Worm (Caenorhabditis elegans) whole organism, early embryonic: ENCODE data around the gene srlf-32.

ENCODE experiments used
- F13C5.2 ChIP-seq: sonication (generic microtip); optimal IDR thresholded peaks from 2 replicates; lab custom pipeline; 2017; ENCODE audit warnings: mild to moderate bottlenecking, missing genetic modification characterization, inconsistent platforms, missing compliant biosample characterization
- aly-1 ChIP-seq: sonication (generic microtip); optimal IDR thresholded peaks from 2 replicates; lab custom pipeline; 2016; ENCODE audit warnings: missing genetic modification characterization, missing compliant biosample characterization
- ama-1 ChIP-seq: fragments of 150-350 bp; optimal IDR thresholded peaks from 2 replicates; lab custom pipeline; 2014
- ceh-13 ChIP-seq: fragments of 200-800 bp; sonication (Bioruptor generic); optimal IDR thresholded peaks from 2 replicates; lab custom pipeline; 2018; ENCODE audit warnings: mild to moderate bottlenecking, missing genetic modification characterization, missing compliant biosample characterization
- ceh-36 ChIP-seq: sonication (generic microtip); optimal IDR thresholded peaks from 2 replicates; lab custom pipeline; 2016; ENCODE audit warnings: missing genetic modification characterization, inconsistent platforms, missing compliant biosample characterization
- ets-7 ChIP-seq: sonication (generic microtip); optimal IDR thresholded peaks from 2 replicates; lab custom pipeline; 2016; ENCODE audit warnings: missing genotype, missing genetic modification characterization, missing compliant biosample characterization
- flt-1 ChIP-seq: fragments of 200-800 bp; sonication (Bioruptor generic); IDR thresholded peaks from 2 replicates; pipeline ENCODE4 v1.3.6; 2022; ENCODE audit warnings: missing genetic modification characterization, missing compliant biosample characterization
- hmbx-1 ChIP-seq: sonication (generic microtip); optimal IDR thresholded peaks from 2 replicates; lab custom pipeline; 2016; ENCODE audit warnings: mild to moderate bottlenecking, missing genetic modification characterization, missing compliant biosample characterization
- hnd-1 ChIP-seq: sonication (generic microtip); optimal IDR thresholded peaks from 2 replicates; lab custom pipeline; 2016; ENCODE audit warnings: missing genetic modification characterization, missing compliant biosample characterization
- pes-1 ChIP-seq: fragments of 200-800 bp; sonication (Bioruptor generic); IDR thresholded peaks from 2 replicates; pipeline ENCODE4 v1.3.6; 2022; ENCODE audit warnings: missing genetic modification reagents, missing genetic modification characterization, missing compliant biosample characterization
- sea-1 ChIP-seq: fragments of 200-800 bp; sonication (Bioruptor generic); conservative IDR thresholded peaks from 2 replicates; pipeline ENCODE4 v1.3.6; 2022; ENCODE audit warnings: missing genetic modification characterization, missing compliant biosample characterization
- tbx-11 ChIP-seq: fragments of 200-800 bp; sonication (Bioruptor generic); IDR thresholded peaks from 2 replicates; pipeline ENCODE4 v1.3.6; 2022; ENCODE audit warnings: missing genetic modification characterization, missing compliant biosample characterization
- tbx-37 ChIP-seq: fragments of 200-800 bp; sonication (Bioruptor generic); conservative IDR thresholded peaks from 2 replicates; pipeline ENCODE4 v1.3.6; 2022; ENCODE audit warnings: missing genetic modification reagents, missing genetic modification characterization, missing compliant biosample characterization
- tra-4 ChIP-seq: sonication (generic microtip); optimal IDR thresholded peaks from 2 replicates; lab custom pipeline; 2017; ENCODE audit warnings: missing genetic modification characterization, missing compliant biosample characterization

ce11 chrIV:11952612-11953299 is 26.9 kb downstream of the srlf-32 start, which contains the start of gene gdh-1:
- TF ChIP-seq tbx-37 (no peak), flt-1 (GFP tag; lab: Robert Waterston, UW) (no peak), ama-1 (lab: Kevin White, UChicago) (no peak), hnd-1 (no peak), ets-7 (no peak), ceh-13 (no peak), tbx-11 (GFP tag; lab: Robert Waterston, UW) (no peak), pes-1 (GFP tag; lab: Robert Waterston, UW) (no peak), aly-1 (tag; lab: Kevin White, UChicago) (no peak), hmbx-1 (tag; lab: Kevin White, UChicago) (no peak), tra-4 (tag; lab: Kevin White, UChicago) (no peak), F13C5.2 (tag; lab: Kevin White, UChicago) (no peak), ceh-36 (tag; lab: Kevin White, UChicago) (no peak), sea-1 (GFP tag; lab: Robert Waterston, UW) (no peak)
